Worm (Caenorhabditis elegans) whole organism, L2 larva: ENCODE data around the gene tag-51.

ENCODE experiments used
- C34F6.9 ChIP-seq: fragments of 150-350 bp; optimal IDR thresholded peaks from 2 replicates; lab custom pipeline; 2014; ENCODE audit warnings: missing biosample characterization, missing genetic modification characterization
- F13H6.1 ChIP-seq: sonication (generic microtip); optimal IDR thresholded peaks from 2 replicates; lab custom pipeline; 2016; ENCODE audit warnings: missing genetic modification characterization, missing compliant biosample characterization
- R02D3.7 ChIP-seq: fragments of 150-350 bp; optimal IDR thresholded peaks from 2 replicates; lab custom pipeline; 2014; ENCODE audit warnings: missing biosample characterization, missing genetic modification characterization
- Y55F3AM.14 ChIP-seq: fragments of 200-800 bp; sonication (Bioruptor generic); optimal IDR thresholded peaks from 2 replicates; lab custom pipeline; 2018; ENCODE audit warnings: mild to moderate bottlenecking, missing genetic modification characterization, missing compliant biosample characterization
- ZK546.5 ChIP-seq: sonication (generic microtip); optimal IDR thresholded peaks from 2 replicates; lab custom pipeline; 2017; ENCODE audit warnings: missing biosample characterization, missing genetic modification characterization
- alr-1 ChIP-seq: fragments of 150-350 bp; optimal IDR thresholded peaks from 2 replicates; lab custom pipeline; 2014; ENCODE audit warnings: missing biosample characterization, missing genetic modification characterization
- aly-2 ChIP-seq: fragments of 150-350 bp; optimal IDR thresholded peaks from 2 replicates; lab custom pipeline; 2014; ENCODE audit warnings: missing biosample characterization, missing genetic modification characterization
- ama-1 ChIP-seq: fragments of 150-350 bp; optimal IDR thresholded peaks from 2 replicates; lab custom pipeline; 2018; ENCODE audit warnings: inconsistent platforms
- blmp-1 ChIP-seq: sonication (generic microtip); optimal IDR thresholded peaks from 2 replicates; lab custom pipeline; 2017; ENCODE audit warnings: missing genetic modification characterization, mild to moderate bottlenecking, missing compliant biosample characterization, antibody characterized with exemption, moderate library complexity; ENCODE audit not compliant: insufficient read depth
- ceh-16 ChIP-seq: fragments of 150-350 bp; optimal IDR thresholded peaks from 2 replicates; lab custom pipeline; 2014; ENCODE audit warnings: missing biosample characterization, missing genetic modification characterization
- ceh-82 ChIP-seq: fragments of 150-350 bp; optimal IDR thresholded peaks from 2 replicates; lab custom pipeline; 2014; ENCODE audit warnings: missing biosample characterization, missing genetic modification characterization
- crh-2 ChIP-seq: sonication (generic microtip); optimal IDR thresholded peaks from 2 replicates; lab custom pipeline; 2017; ENCODE audit warnings: missing biosample characterization, missing genetic modification characterization
- dmd-4 ChIP-seq: sonication (generic microtip); optimal IDR thresholded peaks from 2 replicates; lab custom pipeline; 2017; ENCODE audit warnings: missing biosample characterization, missing genetic modification characterization
- egl-27 ChIP-seq: sonication (generic microtip); optimal IDR thresholded peaks from 3 replicates; lab custom pipeline; 2017; ENCODE audit warnings: missing biosample characterization, missing genetic modification reagents, missing genetic modification characterization
- elt-1 ChIP-seq: fragments of 150-350 bp; optimal IDR thresholded peaks from 2 replicates; lab custom pipeline; 2014; ENCODE audit warnings: missing biosample characterization, missing genetic modification characterization
- elt-3 ChIP-seq: sonication (generic microtip); optimal IDR thresholded peaks from 2 replicates; lab custom pipeline; 2017; ENCODE audit warnings: missing biosample characterization, missing genetic modification characterization
- fos-1 ChIP-seq: fragments of 150-350 bp; optimal IDR thresholded peaks from 2 replicates; lab custom pipeline; 2014; ENCODE audit warnings: missing biosample characterization, missing genetic modification characterization
- gmeb-1 ChIP-seq: fragments of 150-350 bp; optimal IDR thresholded peaks from 2 replicates; lab custom pipeline; 2014; ENCODE audit warnings: missing biosample characterization, missing genetic modification characterization
- lin-11 ChIP-seq: fragments of 150-350 bp; sonication (generic microtip); optimal IDR thresholded peaks from 2 replicates; lab custom pipeline; 2014; ENCODE audit warnings: missing biosample characterization, missing genetic modification characterization, inconsistent platforms, mixed read lengths
- lin-13 ChIP-seq: fragments of 150-350 bp; optimal IDR thresholded peaks from 2 replicates; lab custom pipeline; 2014; ENCODE audit warnings: missing biosample characterization, missing genetic modification reagents, missing genetic modification characterization
- lin-39 ChIP-seq: fragments of 150-350 bp; optimal IDR thresholded peaks from 2 replicates; lab custom pipeline; 2014; ENCODE audit warnings: missing biosample characterization, missing genetic modification reagents, missing genetic modification characterization
- lsy-2 ChIP-seq, 2 experiments: fragments of 150-350 bp in 1 of 2; sonication (generic microtip) in 1 of 2; optimal IDR thresholded peaks; 2 replicates each; lab custom pipeline; 2014 to 2017; ENCODE audit warnings: missing biosample characterization in 2 of 2, missing genetic modification characterization in 2 of 2
- mab-5 ChIP-seq: fragments of 150-350 bp; optimal IDR thresholded peaks from 2 replicates; lab custom pipeline; 2014; ENCODE audit warnings: missing biosample characterization, missing genetic modification characterization
- mbf-1 ChIP-seq: sonication (generic microtip); optimal IDR thresholded peaks from 2 replicates; lab custom pipeline; 2017; ENCODE audit warnings: missing biosample characterization, missing genetic modification characterization
- mdl-1 ChIP-seq, 2 experiments: fragments of 150-350 bp in 1 of 2; sonication (generic microtip) in 1 of 2; optimal IDR thresholded peaks; 2 replicates each; lab custom pipeline; 2017; ENCODE audit warnings: missing biosample characterization in 2 of 2, missing genetic modification characterization in 2 of 2
- nhr-10 ChIP-seq: sonication (generic microtip); optimal IDR thresholded peaks from 2 replicates; lab custom pipeline; 2017; ENCODE audit warnings: missing biosample characterization, missing genetic modification characterization
- nhr-11 ChIP-seq: fragments of 150-350 bp; optimal IDR thresholded peaks from 2 replicates; lab custom pipeline; 2014; ENCODE audit warnings: missing biosample characterization, missing genetic modification characterization
- nhr-12 ChIP-seq: fragments of 150-350 bp; optimal IDR thresholded peaks from 2 replicates; lab custom pipeline; 2014; ENCODE audit warnings: missing biosample characterization, missing genetic modification characterization
- nhr-129 ChIP-seq: fragments of 150-350 bp; optimal IDR thresholded peaks from 2 replicates; lab custom pipeline; 2014; ENCODE audit warnings: missing biosample characterization, missing genetic modification characterization
- nhr-21 ChIP-seq: fragments of 150-350 bp; optimal IDR thresholded peaks from 2 replicates; lab custom pipeline; 2014; ENCODE audit warnings: missing biosample characterization, missing genetic modification characterization
- nhr-23 ChIP-seq: fragments of 150-350 bp; optimal IDR thresholded peaks from 2 replicates; lab custom pipeline; 2014; ENCODE audit warnings: missing biosample characterization, missing genetic modification reagents, missing genetic modification characterization
- nhr-237 ChIP-seq: fragments of 150-350 bp; optimal IDR thresholded peaks from 2 replicates; lab custom pipeline; 2014; ENCODE audit warnings: missing biosample characterization, missing genetic modification characterization
- nhr-25 ChIP-seq: fragments of 150-350 bp; sonication (generic microtip); optimal IDR thresholded peaks from 3 replicates; lab custom pipeline; 2014; ENCODE audit warnings: missing biosample characterization, missing genetic modification characterization
- nhr-6 ChIP-seq: fragments of 150-350 bp; optimal IDR thresholded peaks from 2 replicates; lab custom pipeline; 2014; ENCODE audit warnings: missing biosample characterization, missing genetic modification characterization
- nhr-77 ChIP-seq: fragments of 150-350 bp; optimal IDR thresholded peaks from 2 replicates; lab custom pipeline; 2014; ENCODE audit warnings: missing biosample characterization, missing genetic modification characterization
- peb-1 ChIP-seq: fragments of 150-350 bp; optimal IDR thresholded peaks from 2 replicates; lab custom pipeline; 2014; ENCODE audit warnings: missing biosample characterization, missing genetic modification characterization
- sem-4 ChIP-seq: fragments of 150-350 bp; optimal IDR thresholded peaks from 2 replicates; lab custom pipeline; 2014; ENCODE audit warnings: missing biosample characterization, missing genetic modification reagents, missing genetic modification characterization
- skn-1 ChIP-seq: sonication (generic microtip); optimal IDR thresholded peaks from 2 replicates; lab custom pipeline; 2017; ENCODE audit warnings: missing biosample characterization, missing genetic modification characterization
- sma-3 ChIP-seq: sonication (generic microtip); optimal IDR thresholded peaks from 2 replicates; lab custom pipeline; 2016; ENCODE audit warnings: missing genetic modification reagents, missing genetic modification characterization, missing compliant biosample characterization
- sma-9 ChIP-seq, 2 experiments: fragments of 150-350 bp in 1 of 2; sonication (generic microtip) in 1 of 2; optimal IDR thresholded peaks; 2 replicates each; lab custom pipeline; 2014 to 2016; ENCODE audit warnings: missing genetic modification characterization in 2 of 2, mild to moderate bottlenecking in 1 of 2, missing biosample characterization in 1 of 2, missing compliant biosample characterization in 1 of 2, missing genetic modification reagents in 1 of 2, moderate library complexity in 1 of 2
- snpc-4 ChIP-seq: fragments of 150-350 bp; optimal IDR thresholded peaks from 2 replicates; lab custom pipeline; 2014; ENCODE audit warnings: missing biosample characterization, missing genetic modification characterization
- unc-39 ChIP-seq: fragments of 150-350 bp; optimal IDR thresholded peaks from 2 replicates; lab custom pipeline; 2014; ENCODE audit warnings: missing biosample characterization, missing genetic modification characterization
- unc-55 ChIP-seq: fragments of 150-350 bp; sonication (generic microtip); optimal IDR thresholded peaks from 3 replicates; lab custom pipeline; 2014; ENCODE audit warnings: missing biosample characterization, missing genetic modification reagents, missing genetic modification characterization
- unc-62 ChIP-seq: fragments of 150-350 bp; optimal IDR thresholded peaks from 2 replicates; lab custom pipeline; 2014; ENCODE audit warnings: missing biosample characterization, missing genetic modification reagents, missing genetic modification characterization
- zag-1 ChIP-seq: fragments of 150-350 bp; optimal IDR thresholded peaks from 2 replicates; lab custom pipeline; 2014; ENCODE audit warnings: missing biosample characterization, missing genetic modification characterization
- ztf-1 ChIP-seq: fragments of 200-800 bp; sonication (Bioruptor generic); conservative IDR thresholded peaks from 2 replicates; pipeline ENCODE4 v1.3.6; 2022; ENCODE audit warnings: missing genetic modification characterization, missing compliant biosample characterization
- ztf-11 ChIP-seq: sonication (generic microtip); optimal IDR thresholded peaks from 2 replicates; lab custom pipeline; 2017; ENCODE audit warnings: missing biosample characterization, missing genetic modification characterization
- ztf-4 ChIP-seq: fragments of 150-350 bp; optimal IDR thresholded peaks from 2 replicates; lab custom pipeline; 2014; ENCODE audit warnings: missing biosample characterization, missing genetic modification characterization

Gene tag-51

ce11 chrIII:825256-825655 lies 28.8 kb upstream of the tag-51 start:
- no peak for TF ChIP-seq ZK546.5 (tag; lab: Kevin White, UChicago)
- TF ChIP-seq lsy-2 (tag; optimal IDR thresholded peaks at IDR 0.05; lab: Kevin White, UChicago) = no peak
- no peak for TF ChIP-seq alr-1
- no peak for TF ChIP-seq nhr-10 (tag; lab: Kevin White, UChicago)

ce11 chrIII:831961-832360 lies 22.1 kb upstream of the tag-51 start, which contains the start of gene ceeh-1:
TSS of gene ceeh-1 (minus strand) at chrIII:832277.
- TF ChIP-seq dmd-4 (tag; lab: Kevin White, UChicago) (no peak), skn-1 (tag; lab: Kevin White, UChicago) (no peak), lin-11 (tag; lab: Kevin White, UChicago) (no peak), fos-1 (tag; lab: Kevin White, UChicago) (peak; percentile 32), alr-1 (no peak)

DNA sequence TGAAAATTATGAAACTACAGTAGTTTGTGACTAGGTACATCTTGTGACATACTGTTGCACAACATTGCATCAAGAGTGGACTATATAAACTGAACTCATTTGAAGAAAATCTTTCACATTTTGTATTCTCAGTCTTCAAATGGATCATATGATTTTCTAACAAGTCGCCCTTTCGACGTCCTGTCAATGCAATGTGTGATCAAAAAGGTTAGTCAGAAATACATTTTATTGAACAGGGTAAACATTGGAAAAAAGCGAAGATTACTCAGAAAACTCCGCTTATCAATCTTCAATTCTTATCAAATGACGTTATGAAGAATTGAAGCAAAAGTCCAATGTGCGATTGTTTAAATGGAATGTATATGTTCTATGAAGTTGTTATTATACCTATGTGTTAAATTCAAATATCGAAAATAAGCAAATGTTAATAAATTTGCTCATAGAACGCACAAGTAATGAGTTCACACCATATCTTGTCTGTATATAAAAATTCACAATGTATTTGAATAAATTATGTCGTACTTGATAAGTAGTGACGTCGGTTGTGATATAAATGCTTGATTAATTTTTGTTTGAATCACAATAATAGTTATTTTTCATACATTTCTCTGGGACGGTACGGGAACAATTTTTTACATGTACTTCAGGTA lies 21.0 kb upstream of the tag-51 start, which contains the start of gene zip-2:
TSS of gene zip-2 (plus strand) at position 128 of the 650 bp plus-strand sequence.
- no peak for TF ChIP-seq nhr-12 (tag; lab: Kevin White, UChicago)
- TF ChIP-seq ztf-4 (tag; lab: Kevin White, UChicago) = no peak
- no peak for TF ChIP-seq unc-62 (GFP tag; lab: Kevin White, UChicago)
- no peak for TF ChIP-seq nhr-23
- TF ChIP-seq nhr-25 (tag; lab: Kevin White, UChicago) = peak; percentile 16
- no peak for TF ChIP-seq Y55F3AM.14
- no peak for TF ChIP-seq elt-1
- no peak for TF ChIP-seq alr-1
- TF ChIP-seq blmp-1 = no peak
- no peak for TF ChIP-seq unc-39 (tag; lab: Kevin White, UChicago)
- no peak for TF ChIP-seq R02D3.7
- TF ChIP-seq nhr-6 (tag; lab: Kevin White, UChicago) = no peak
- no peak for TF ChIP-seq F13H6.1 (tag; lab: Kevin White, UChicago)
- no peak for TF ChIP-seq mdl-1 (tag; optimal IDR thresholded peaks at IDR 0.05; lab: Kevin White, UChicago)
- peak; percentile 76 for TF ChIP-seq crh-2 (tag; lab: Kevin White, UChicago)
- TF ChIP-seq egl-27 (tag; lab: Kevin White, UChicago) = no peak
- no peak for TF ChIP-seq ceh-16 (tag; lab: Kevin White, UChicago)
- no peak for TF ChIP-seq ztf-1 (GFP tag; lab: Robert Waterston, UW)
- TF ChIP-seq lsy-2 (tag; optimal IDR thresholded peaks at IDR 0.05; lab: Kevin White, UChicago) = no peak
- TF ChIP-seq mab-5 (tag; lab: Kevin White, UChicago) = no peak
- TF ChIP-seq fos-1 (tag; lab: Kevin White, UChicago) = peak; percentile 95
- no peak for TF ChIP-seq nhr-10 (tag; lab: Kevin White, UChicago)
- no peak for TF ChIP-seq mbf-1 (tag; lab: Kevin White, UChicago)
- TF ChIP-seq ztf-11 (tag; lab: Kevin White, UChicago) = no peak
- no peak for TF ChIP-seq snpc-4 (tag; lab: Kevin White, UChicago)
- peak; percentile 88 for TF ChIP-seq nhr-129 (tag; lab: Kevin White, UChicago)
- no peak for TF ChIP-seq skn-1 (tag; lab: Kevin White, UChicago)
- TF ChIP-seq nhr-21 = peak; percentile 45
- no peak for TF ChIP-seq ceh-82 (tag; lab: Kevin White, UChicago)
- TF ChIP-seq peb-1 (tag; lab: Kevin White, UChicago) = no peak
- no peak for TF ChIP-seq lin-11 (tag; lab: Kevin White, UChicago)
- no peak for TF ChIP-seq nhr-11 (tag; lab: Kevin White, UChicago)
- no peak for TF ChIP-seq ZK546.5 (tag; lab: Kevin White, UChicago)
- TF ChIP-seq sem-4 (tag; lab: Kevin White, UChicago) = no peak
- peak; percentile 11 for TF ChIP-seq sma-3 (GFP tag; lab: Kevin White, UChicago)
- TF ChIP-seq sma-9 (GFP tag; optimal IDR thresholded peaks at IDR 0.05; lab: Kevin White, UChicago) = peak; percentile 60
- TF ChIP-seq sma-9 (tag; optimal IDR thresholded peaks at IDR 0.05; lab: Kevin White, UChicago) = no peak
- TF ChIP-seq ama-1 = peak; percentile 2
- TF ChIP-seq dmd-4 (tag; lab: Kevin White, UChicago) = no peak
- TF ChIP-seq lin-13 (GFP tag; lab: Kevin White, UChicago) = peak; percentile 4
- no peak for TF ChIP-seq aly-2 (tag; lab: Kevin White, UChicago)
- TF ChIP-seq C34F6.9 (tag; lab: Kevin White, UChicago) = peak; percentile 18
- no peak for TF ChIP-seq unc-55 (GFP tag; lab: Kevin White, UChicago)
- TF ChIP-seq gmeb-1 (tag; lab: Kevin White, UChicago) = peak; percentile 49
- no peak for TF ChIP-seq lin-39 (tag; lab: Kevin White, UChicago)
- no peak for TF ChIP-seq nhr-237 (tag; lab: Kevin White, UChicago)
- TF ChIP-seq zag-1 = no peak
- no peak for TF ChIP-seq nhr-77 (tag; lab: Kevin White, UChicago)
- no peak for TF ChIP-seq elt-3 (tag; lab: Kevin White, UChicago)
